Worm (Caenorhabditis elegans) whole organism, young adult: ENCODE results near the gene mai-1.
A peak's percentile ranks its signal among the peaks of the same experiment; 100 is the strongest.

Experiments
- B0336.3 ChIP-seq: fragments of 200-800 bp; sonication (Bioruptor generic); IDR thresholded peaks from 2 replicates; pipeline ENCODE4 v1.3.6; 2022; ENCODE audit warnings: missing genetic modification characterization, missing compliant biosample characterization
- C06A6.2 ChIP-seq: fragments of 200-800 bp; sonication (Bioruptor generic); conservative IDR thresholded peaks from 2 replicates; pipeline ENCODE4 v1.3.6; 2022; ENCODE audit warnings: missing genetic modification characterization, missing compliant biosample characterization
- F10E7.11 ChIP-seq: sonication (generic microtip); optimal IDR thresholded peaks from 2 replicates; lab custom pipeline; 2017; ENCODE audit warnings: mild to moderate bottlenecking, missing genetic modification characterization, moderate library complexity, missing compliant biosample characterization
- F52B5.7 ChIP-seq: sonication (generic microtip); optimal IDR thresholded peaks from 2 replicates; lab custom pipeline; 2016; ENCODE audit warnings: mild to moderate bottlenecking, missing genetic modification characterization, missing compliant biosample characterization
- T07F8.4 ChIP-seq: sonication (generic microtip); optimal IDR thresholded peaks from 2 replicates; lab custom pipeline; 2016; ENCODE audit warnings: mild to moderate bottlenecking, missing genetic modification characterization, moderate library complexity, missing compliant biosample characterization
- Y53F4B.3 ChIP-seq: fragments of 200-800 bp; sonication (Bioruptor generic); IDR thresholded peaks from 2 replicates; pipeline ENCODE4 v1.3.6; 2022; ENCODE audit warnings: missing genetic modification reagents, missing genetic modification characterization, missing compliant biosample characterization
- Y53G8AR.9 ChIP-seq: fragments of 200-800 bp; sonication (Bioruptor generic); conservative IDR thresholded peaks from 2 replicates; pipeline ENCODE4 v1.3.6; 2022; ENCODE audit warnings: missing genetic modification reagents, missing genetic modification characterization, missing compliant biosample characterization
- Y56A3A.18 ChIP-seq: fragments of 200-800 bp; sonication (Bioruptor generic); IDR thresholded peaks from 2 replicates; pipeline ENCODE4 v1.3.6; 2022; ENCODE audit warnings: missing genetic modification reagents, missing genetic modification characterization, missing compliant biosample characterization
- Y79H2A.3 ChIP-seq: fragments of 200-800 bp; sonication (Bioruptor generic); conservative IDR thresholded peaks from 2 replicates; pipeline ENCODE4 v1.3.6; 2022; ENCODE audit warnings: missing genetic modification reagents, missing genetic modification characterization, missing compliant biosample characterization
- ZK185.1 ChIP-seq: sonication (generic microtip); optimal IDR thresholded peaks from 2 replicates; lab custom pipeline; 2016; ENCODE audit warnings: mild to moderate bottlenecking, missing genetic modification characterization, missing compliant biosample characterization; ENCODE audit not compliant: poor library complexity, severe bottlenecking
- aptf-2 ChIP-seq: fragments of 200-800 bp; sonication (Bioruptor generic); conservative IDR thresholded peaks from 2 replicates; pipeline ENCODE4 v1.3.6; 2022; ENCODE audit warnings: missing genetic modification reagents, missing genetic modification characterization, missing compliant biosample characterization
- atf-7 ChIP-seq: sonication (generic microtip); optimal IDR thresholded peaks from 2 replicates; lab custom pipeline; 2017; ENCODE audit warnings: mild to moderate bottlenecking, missing genetic modification characterization, missing compliant biosample characterization
- attf-5 ChIP-seq: fragments of 200-800 bp; sonication (Bioruptor generic); optimal IDR thresholded peaks from 2 replicates; lab custom pipeline; 2018; ENCODE audit warnings: mild to moderate bottlenecking, missing genetic modification characterization, missing compliant biosample characterization
- ccch-3 ChIP-seq: fragments of 200-800 bp; sonication (Bioruptor generic); optimal IDR thresholded peaks from 2 replicates; lab custom pipeline; 2018; ENCODE audit warnings: mild to moderate bottlenecking, missing genetic modification characterization, missing compliant biosample characterization
- cebp-2 ChIP-seq: fragments of 200-800 bp; sonication (Bioruptor generic); IDR thresholded peaks from 2 replicates; pipeline ENCODE4 v1.3.6; 2022; ENCODE audit warnings: missing genetic modification characterization, missing compliant biosample characterization
- ceh-40 ChIP-seq: fragments of 200-800 bp; sonication (Bioruptor generic); IDR thresholded peaks from 2 replicates; pipeline ENCODE4 v1.3.6; 2022; ENCODE audit warnings: missing genetic modification characterization, missing compliant biosample characterization
- ceh-79 ChIP-seq: sonication (generic microtip); optimal IDR thresholded peaks from 2 replicates; lab custom pipeline; 2017; ENCODE audit warnings: mild to moderate bottlenecking, missing genetic modification characterization, missing compliant biosample characterization
- dox-1 ChIP-seq: fragments of 200-800 bp; sonication (Bioruptor generic); IDR thresholded peaks from 2 replicates; pipeline ENCODE4 v1.3.6; 2022; ENCODE audit warnings: missing genetic modification reagents, missing genetic modification characterization, missing compliant biosample characterization
- egl-18 ChIP-seq: fragments of 200-800 bp; sonication (Bioruptor generic); IDR thresholded peaks from 2 replicates; pipeline ENCODE4 v1.3.6; 2022; ENCODE audit warnings: missing genetic modification reagents, missing genetic modification characterization, missing compliant biosample characterization
- egl-44 ChIP-seq: fragments of 200-800 bp; sonication (Bioruptor generic); IDR thresholded peaks from 2 replicates; pipeline ENCODE4 v1.3.6; 2022; ENCODE audit warnings: missing genetic modification reagents, missing genetic modification characterization, missing compliant biosample characterization
- egrh-3 ChIP-seq: fragments of 200-800 bp; sonication (Bioruptor generic); IDR thresholded peaks from 2 replicates; pipeline ENCODE4 v1.3.6; 2022; ENCODE audit warnings: missing genetic modification reagents, missing genetic modification characterization, missing compliant biosample characterization
- ekl-4 ChIP-seq: fragments of 200-800 bp; sonication (Bioruptor generic); IDR thresholded peaks from 2 replicates; pipeline ENCODE4 v1.3.6; 2022; ENCODE audit warnings: missing genetic modification reagents, missing genetic modification characterization, missing compliant biosample characterization
- ets-4 ChIP-seq: fragments of 200-800 bp; sonication (Bioruptor generic); optimal IDR thresholded peaks from 2 replicates; lab custom pipeline; 2018; ENCODE audit warnings: mild to moderate bottlenecking, missing genetic modification characterization, missing compliant biosample characterization
- hmg-1.2 ChIP-seq: fragments of 200-800 bp; sonication (Bioruptor generic); IDR thresholded peaks from 2 replicates; pipeline ENCODE4 v1.3.6; 2022; ENCODE audit warnings: missing genetic modification reagents, missing genetic modification characterization, missing compliant biosample characterization
- hsf-1 ChIP-seq: fragments of 200-800 bp; sonication (Bioruptor generic); IDR thresholded peaks from 2 replicates; pipeline ENCODE4 v1.3.6; 2022; ENCODE audit warnings: missing genetic modification reagents, missing genetic modification characterization, missing compliant biosample characterization
- let-526 ChIP-seq: fragments of 200-800 bp; sonication (Bioruptor generic); IDR thresholded peaks from 2 replicates; pipeline ENCODE4 v1.3.6; 2022; ENCODE audit warnings: missing genetic modification reagents, missing genetic modification characterization, missing compliant biosample characterization
- lin-26 ChIP-seq: fragments of 200-800 bp; sonication (Bioruptor generic); IDR thresholded peaks from 2 replicates; pipeline ENCODE4 v1.3.6; 2022; ENCODE audit warnings: missing genetic modification reagents, missing genetic modification characterization, missing compliant biosample characterization
- lin-35 ChIP-seq, 3 experiments: fragments of 150-350 bp in 2 of 3; sonication (generic microtip) in 1 of 3; optimal IDR thresholded peaks; 2 replicates each; lab custom pipeline; 2014 to 2018; ENCODE audit warnings: missing biosample characterization in 3 of 3, missing genetic modification characterization in 3 of 3, missing genetic modification reagents in 3 of 3
- lir-1 ChIP-seq: fragments of 200-800 bp; sonication (Bioruptor generic); conservative IDR thresholded peaks from 2 replicates; pipeline ENCODE4 v1.3.6; 2022; ENCODE audit warnings: missing genetic modification reagents, missing genetic modification characterization, missing compliant biosample characterization
- lsl-1 ChIP-seq: fragments of 200-800 bp; sonication (Bioruptor generic); optimal IDR thresholded peaks from 2 replicates; lab custom pipeline; 2018; ENCODE audit warnings: mild to moderate bottlenecking, missing genetic modification characterization, moderate library complexity, missing compliant biosample characterization
- madf-10 ChIP-seq: sonication (generic microtip); optimal IDR thresholded peaks from 2 replicates; lab custom pipeline; 2016; ENCODE audit warnings: mild to moderate bottlenecking, missing genetic modification characterization, missing compliant biosample characterization
- madf-3 ChIP-seq: fragments of 200-800 bp; sonication (Bioruptor generic); IDR thresholded peaks from 2 replicates; pipeline ENCODE4 v1.3.6; 2022; ENCODE audit warnings: missing genetic modification reagents, missing genetic modification characterization, missing compliant biosample characterization
- nfya-2 ChIP-seq: fragments of 200-800 bp; sonication (Bioruptor generic); IDR thresholded peaks from 2 replicates; pipeline ENCODE4 v1.3.6; 2022; ENCODE audit warnings: missing genetic modification reagents, missing genetic modification characterization, missing compliant biosample characterization
- nfyb-1 ChIP-seq: fragments of 200-800 bp; sonication (Bioruptor generic); IDR thresholded peaks from 2 replicates; pipeline ENCODE4 v1.3.6; 2022; ENCODE audit warnings: missing genetic modification reagents, missing genetic modification characterization, missing compliant biosample characterization
- nhr-27 ChIP-seq: fragments of 200-800 bp; sonication (Bioruptor generic); optimal IDR thresholded peaks from 2 replicates; lab custom pipeline; 2018; ENCODE audit warnings: mild to moderate bottlenecking, missing genetic modification characterization, moderate library complexity, missing compliant biosample characterization
- nhr-80 ChIP-seq: sonication (generic microtip); optimal IDR thresholded peaks from 2 replicates; lab custom pipeline; 2016; ENCODE audit warnings: missing genetic modification characterization, missing compliant biosample characterization
- pbrm-1 ChIP-seq: fragments of 200-800 bp; sonication (Bioruptor generic); IDR thresholded peaks from 2 replicates; pipeline ENCODE4 v1.3.6; 2022; ENCODE audit warnings: missing genetic modification reagents, missing genetic modification characterization, missing compliant biosample characterization
- rec-8 ChIP-seq, 2 experiments: sonication (generic microtip); optimal IDR thresholded peaks; 2 replicates each; lab custom pipeline; 2016; ENCODE audit warnings: mild to moderate bottlenecking in 2 of 2, missing genetic modification characterization in 2 of 2, missing genetic modification reagents in 2 of 2, missing genotype in 2 of 2, missing biosample characterization in 1 of 2, missing compliant biosample characterization in 1 of 2, moderate library complexity in 1 of 2
- rpc-1 ChIP-seq, 2 experiments: fragments of 150-350 bp in 1 of 2; sonication (generic microtip) in 1 of 2; optimal IDR thresholded peaks; 2 replicates each; lab custom pipeline; 2014 to 2018; ENCODE audit warnings: missing biosample characterization in 1 of 2, missing genetic modification characterization in 1 of 2, missing genetic modification reagents in 1 of 2, missing genotype in 1 of 2
- sdz-38 ChIP-seq: sonication (generic microtip); optimal IDR thresholded peaks from 2 replicates; lab custom pipeline; 2016; ENCODE audit warnings: missing genotype, missing genetic modification characterization, missing compliant biosample characterization
- xnd-1 ChIP-seq: sonication (generic microtip); optimal IDR thresholded peaks from 2 replicates; lab custom pipeline; 2016; ENCODE audit warnings: missing genotype, missing genetic modification reagents, missing genetic modification characterization, missing compliant biosample characterization
- zfh-2 ChIP-seq: fragments of 200-800 bp; sonication (Bioruptor generic); conservative IDR thresholded peaks from 2 replicates; pipeline ENCODE4 v1.3.6; 2022; ENCODE audit warnings: missing genetic modification reagents, missing genetic modification characterization, missing compliant biosample characterization
- zim-3 ChIP-seq: sonication (generic microtip); optimal IDR thresholded peaks from 2 replicates; lab custom pipeline; 2017; ENCODE audit warnings: mild to moderate bottlenecking, missing genetic modification characterization, moderate library complexity, missing compliant biosample characterization
- ztf-25 ChIP-seq: fragments of 200-800 bp; sonication (Bioruptor generic); IDR thresholded peaks from 2 replicates; pipeline ENCODE4 v1.3.6; 2022; ENCODE audit warnings: missing genetic modification reagents, missing genetic modification characterization, missing compliant biosample characterization

Gene mai-1

ce11 chrX:3115134-3116032 is 1.0 kb downstream of the mai-1 start (continued):
- TF ChIP-seq ets-4 (GFP tag; lab: Kevin White, UChicago) (no peak), T07F8.4 (no peak), F52B5.7 (tag; lab: Kevin White, UChicago) (no peak), ztf-25 (no peak), Y79H2A.3 (GFP tag; lab: Robert Waterston, UW) (no peak), xnd-1 (tag; lab: Kevin White, UChicago) (no peak), nhr-27 (tag; lab: Kevin White, UChicago) (no peak), egl-18 (no peak), zfh-2 (peak; percentile 59), egl-44 (GFP tag; lab: Robert Waterston, UW) (no peak), lin-26 (peak; percentile 35; the same call in 1 of the 2 replicates), ZK185.1 (tag; lab: Kevin White, UChicago) (peak; percentile 19), aptf-2 (GFP tag; lab: Robert Waterston, UW) (no peak), Y53F4B.3 (no peak), hsf-1 (GFP tag; lab: Robert Waterston, UW) (no peak), Y56A3A.18 (GFP tag; lab: Robert Waterston, UW) (0 out of 2 replicates have a peak, but pooled peaks have one; percentile 18), zim-3 (tag; lab: Kevin White, UChicago) (peak; percentile 22), lsl-1 (no peak), cebp-2 (GFP tag; lab: Robert Waterston, UW) (no peak), C06A6.2 (GFP tag; lab: Robert Waterston, UW) (peak; percentile 37; the same call in 1 of the 2 replicates), dox-1 (GFP tag; lab: Robert Waterston, UW) (peak; percentile 27; the same call in 1 of the 2 replicates), atf-7 (tag; lab: Kevin White, UChicago) (peak; percentile 33), lir-1 (peak; percentile 26; the same call in 1 of the 2 replicates), lin-35 (GFP tag; optimal IDR thresholded peaks at IDR 0.05; lab: Kevin White, UChicago) (peak in 1 of 3 experiments; percentile 6), Y53G8AR.9 (GFP tag; lab: Robert Waterston, UW) (peak; percentile 58), rpc-1 (optimal IDR thresholded peaks at IDR 0.05; lab: Kevin White, UChicago) (no peak), rpc-1 (tag; optimal IDR thresholded peaks at IDR 0.05; lab: Kevin White, UChicago) (no peak), hmg-1.2 (GFP tag; lab: Robert Waterston, UW) (peak; percentile 29; the same call in 1 of the 2 replicates), ccch-3 (no peak), egrh-3 (GFP tag; lab: Robert Waterston, UW) (no peak), nhr-80 (peak; percentile 23), madf-10 (no peak)

ce11 chrX:3114306-3115133 is 1.9 kb downstream of the mai-1 start, which contains the start of gene gpd-2:
Gene gpd-2, minus strand, starts transcription at chrX:3114689.
- TF ChIP-seq pbrm-1 (GFP tag; lab: Robert Waterston, UW) (no peak), F10E7.11 (tag; lab: Kevin White, UChicago) (no peak), sdz-38 (tag; lab: Kevin White, UChicago) (no peak), ceh-40 (GFP tag; lab: Robert Waterston, UW) (no peak), B0336.3 (GFP tag; lab: Robert Waterston, UW) (no peak), nhr-27 (tag; lab: Kevin White, UChicago) (no peak), ceh-79 (tag; lab: Kevin White, UChicago) (no peak), attf-5 (GFP tag; lab: Kevin White, UChicago) (no peak), nfyb-1 (GFP tag; lab: Robert Waterston, UW) (peak; percentile 66), dox-1 (GFP tag; lab: Robert Waterston, UW) (0 out of 2 replicates have a peak, but pooled peaks have one; percentile 22), madf-3 (GFP tag; lab: Robert Waterston, UW) (peak; percentile 43; the same call in 1 of the 2 replicates), rec-8 (tag; optimal IDR thresholded peaks at IDR 0.05; lab: Kevin White, UChicago) (no peak), ekl-4 (GFP tag; lab: Robert Waterston, UW) (peak; percentile 23; the same call in 1 of the 2 replicates), lin-35 (GFP tag; optimal IDR thresholded peaks at IDR 0.05; lab: Kevin White, UChicago) (no peak), nfya-2 (GFP tag; lab: Robert Waterston, UW) (no peak), let-526 (GFP tag; lab: Robert Waterston, UW) (0 out of 2 replicates have a peak, but pooled peaks have one; percentile 31), ZK185.1 (tag; lab: Kevin White, UChicago) (peak; percentile 80)
